Fruit fly (Drosophila melanogaster): ENCODE results near the gene Sec5.
A peak's percentile ranks its signal among the peaks of the same experiment; 100 is the strongest.

Sec5 gene

DNA sequence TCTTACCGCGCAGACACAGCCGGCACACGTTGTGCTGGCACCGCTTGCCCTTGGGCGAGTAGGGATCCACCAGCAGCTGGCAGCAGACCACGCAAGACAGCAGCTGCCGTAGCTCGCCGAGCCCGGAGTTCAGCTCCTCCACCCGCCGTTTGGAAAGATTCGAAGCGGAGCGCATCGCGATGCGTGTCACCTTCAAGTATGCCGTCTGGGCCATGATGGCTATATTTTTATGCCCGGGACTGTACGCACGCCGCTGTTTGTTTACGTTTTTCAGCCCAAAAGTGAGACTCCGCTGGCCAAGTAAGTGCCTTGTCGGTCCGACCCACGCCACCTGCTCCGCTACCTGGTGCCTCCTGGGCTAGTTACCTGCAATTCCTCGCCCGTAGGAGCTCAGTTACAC is 8.3 kb downstream of the Sec5 start:
- TF ChIP-seq achi (GFP tag; optimal IDR thresholded peaks at IDR 0.05) (no peak), Ets21C (GFP tag; optimal IDR thresholded peaks at IDR 0.05) (no peak), CG9139 (GFP tag; optimal IDR thresholded peaks at IDR 0.05) (no peak), CG8319 (GFP tag; optimal IDR thresholded peaks at IDR 0.05) (no peak), eg (GFP tag; IDR thresholded peaks at IDR 0.05) (no peak), esn (GFP tag; optimal IDR thresholded peaks at IDR 0.05) (no peak), ss (GFP tag; optimal IDR thresholded peaks at IDR 0.05) (no peak), CG10631 (GFP tag; optimal IDR thresholded peaks at IDR 0.05) (no peak), acj6 (GFP tag; optimal IDR thresholded peaks at IDR 0.05) (no peak), vri (GFP tag; optimal IDR thresholded peaks at IDR 0.05) (no peak), CG6163 (GFP tag; IDR thresholded peaks at IDR 0.05) (no peak), dsx (GFP tag; optimal IDR thresholded peaks at IDR 0.05; ENCODE audit: poor library complexity, severe bottlenecking) (no peak), CG8632 (GFP tag; optimal IDR thresholded peaks at IDR 0.05) (no peak), Sox102F (GFP tag; optimal IDR thresholded peaks at IDR 0.05) (no peak), CG11294 (GFP tag; IDR thresholded peaks at IDR 0.05) (no peak), CG6792 (GFP tag; optimal IDR thresholded peaks at IDR 0.05) (no peak), CG15336 (GFP tag; IDR thresholded peaks at IDR 0.05) (no peak), CG6854 (GFP tag; optimal IDR thresholded peaks at IDR 0.05) (no peak), Sox14 (GFP tag; optimal IDR thresholded peaks at IDR 0.05) (no peak)

DNA sequence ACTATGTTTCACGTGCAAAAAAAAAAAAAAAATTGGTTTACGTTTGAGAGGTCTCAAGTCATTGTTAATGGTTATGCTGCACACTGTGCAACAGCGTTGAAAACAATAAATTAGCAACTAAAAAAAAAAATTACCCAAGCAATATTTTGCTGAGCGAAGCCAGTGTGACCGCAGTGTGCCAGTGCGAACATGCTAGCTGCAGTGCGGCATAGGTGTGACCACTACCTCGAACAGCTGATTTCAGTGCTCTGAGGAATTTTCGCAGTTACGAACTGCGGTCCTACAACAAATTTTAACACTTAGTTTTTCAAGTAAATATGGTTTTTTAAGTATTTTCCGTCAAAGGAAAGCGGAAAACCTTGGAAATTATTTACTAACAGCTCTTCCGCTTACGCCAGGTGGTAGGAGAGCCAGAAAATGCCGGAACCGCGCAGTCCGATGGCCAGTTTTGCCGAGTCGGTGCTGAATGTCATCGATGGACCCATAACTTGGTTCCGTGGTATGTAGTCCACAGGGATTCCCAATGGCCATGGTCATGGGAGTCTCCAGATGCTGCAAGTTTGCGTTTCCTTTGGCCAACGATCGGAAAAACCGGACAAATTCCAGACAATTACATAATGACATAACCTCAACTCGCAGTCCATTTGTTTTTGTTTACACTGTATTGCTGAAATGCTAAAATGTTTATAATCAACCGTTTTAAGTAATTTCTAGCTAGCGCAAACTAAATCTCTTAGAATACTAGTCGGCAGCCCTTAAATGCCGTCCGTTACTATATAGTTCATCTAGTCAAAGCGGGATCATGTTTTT is 9.0 kb downstream of the Sec5 start, which contains the start of the genes msl-2 and ND-PDSW:
msl-2 (minus strand) TSS at position 195 of the 810 bp plus-strand sequence.
ND-PDSW (plus strand) TSS at position 240 of the 810 bp plus-strand sequence.
- TF ChIP-seq CG8319 (GFP tag; optimal IDR thresholded peaks at IDR 0.05) (no peak), spab (GFP tag; optimal IDR thresholded peaks at IDR 0.05) (no peak), Ets21C (GFP tag; optimal IDR thresholded peaks at IDR 0.05) (no peak), cyc (GFP tag; optimal IDR thresholded peaks at IDR 0.05) (no peak), fkh (GFP tag; optimal IDR thresholded peaks at IDR 0.05) (peak; percentile 68), lz (GFP tag; optimal IDR thresholded peaks at IDR 0.05) (no peak)

DNA sequence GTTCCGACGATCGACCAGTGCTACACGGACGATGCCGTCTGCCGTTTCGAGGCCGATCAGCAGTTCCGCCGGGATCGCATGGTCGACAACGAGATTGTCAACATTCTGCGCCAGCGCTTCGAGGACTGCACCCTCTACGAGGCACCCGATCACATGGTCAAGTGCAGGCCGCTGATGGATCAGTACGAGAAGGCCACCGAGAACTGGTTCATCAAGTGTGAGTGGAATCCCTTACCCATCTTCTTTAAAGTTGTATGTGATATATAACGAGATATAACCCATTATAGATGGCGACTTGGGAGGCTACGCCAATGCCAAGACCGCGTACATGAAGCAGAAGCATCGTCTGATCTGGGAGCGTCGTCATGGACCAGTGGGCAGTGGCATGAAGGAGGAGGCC is 9.7 kb downstream of the Sec5 start:
- TF ChIP-seq dac (GFP tag; optimal IDR thresholded peaks at IDR 0.05): no peak
- no peak for TF ChIP-seq CG8119 (GFP tag; IDR thresholded peaks at IDR 0.05)
- no peak for TF ChIP-seq topi (GFP tag; optimal IDR thresholded peaks at IDR 0.05)
- no peak for TF ChIP-seq CG10669 (GFP tag; optimal IDR thresholded peaks at IDR 0.05)
- TF ChIP-seq Ets96B (tag; optimal IDR thresholded peaks at IDR 0.05): no peak
- TF ChIP-seq CG16779 (tag; optimal IDR thresholded peaks at IDR 0.05): no peak
- no peak for TF ChIP-seq OdsH (GFP tag; optimal IDR thresholded peaks at IDR 0.05)
- TF ChIP-seq CG11294 (GFP tag; IDR thresholded peaks at IDR 0.05): no peak
- TF ChIP-seq Smox (GFP tag; optimal IDR thresholded peaks at IDR 0.05): no peak
- no peak for TF ChIP-seq vri (GFP tag; optimal IDR thresholded peaks at IDR 0.05)
- no peak for TF ChIP-seq CG3032 (tag; optimal IDR thresholded peaks at IDR 0.05)
- TF ChIP-seq Eip93F (GFP tag; optimal IDR thresholded peaks at IDR 0.05): no peak
- TF ChIP-seq acj6 (GFP tag; optimal IDR thresholded peaks at IDR 0.05): no peak
- TF ChIP-seq CG8319 (GFP tag; optimal IDR thresholded peaks at IDR 0.05): no peak

DNA sequence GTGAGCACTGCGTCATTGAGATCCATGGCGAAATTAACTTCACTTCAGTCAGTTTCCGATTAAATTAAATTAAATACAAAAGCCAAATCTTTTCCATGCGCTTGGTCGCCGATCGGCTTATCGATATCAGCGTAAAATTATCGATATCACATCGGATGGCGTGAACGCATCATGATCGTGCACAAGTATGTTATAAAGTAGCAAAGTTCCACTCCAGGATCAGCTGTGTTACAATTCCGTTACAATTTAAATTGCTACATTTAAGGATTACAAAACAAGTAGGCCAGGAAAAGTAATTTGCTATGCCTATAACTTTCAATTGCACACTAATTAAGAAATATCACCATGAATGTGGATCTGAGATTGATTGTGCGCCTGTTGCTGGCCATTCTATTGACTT is 12.8 kb downstream of the Sec5 start, which contains the start of the genes Pif1 and CG31776:
Pif1 (minus strand) TSS at position 136 of the 400 bp plus-strand sequence.
CG31776 (plus strand) TSS at position 314 of the 400 bp plus-strand sequence.
- no peak for TF ChIP-seq Hr38 (GFP tag; optimal IDR thresholded peaks at IDR 0.05)
